Fruit fly (Drosophila melanogaster) whole organism, embryonic: ENCODE measurements around the gene CG12075.

Experiments used
- Atf-2 ChIP-seq: fragments of 200-800 bp; sonication (Bioruptor generic); optimal IDR thresholded peaks from 2 replicates; lab custom pipeline; 2016; ENCODE audit warnings: missing biosample characterization, missing genetic modification characterization
- CG10366 ChIP-seq: fragments of 200-800 bp; sonication (Bioruptor generic); IDR thresholded peaks from 2 replicates; pipeline ENCODE4 v1.3.6; 2022; ENCODE audit warnings: missing biosample characterization, missing genetic modification characterization
- CG10654 ChIP-seq: fragments of 200-800 bp; sonication (Bioruptor generic); optimal IDR thresholded peaks from 2 replicates; lab custom pipeline; 2016; ENCODE audit warnings: missing biosample characterization, missing genetic modification characterization
- CG11723 ChIP-seq: fragments of 200-800 bp; sonication (Bioruptor generic); optimal IDR thresholded peaks from 2 replicates; lab custom pipeline; 2017; ENCODE audit warnings: missing biosample characterization, mild to moderate bottlenecking, missing genetic modification characterization
- CG12104 ChIP-seq: fragments of 200-800 bp; sonication (Bioruptor generic); optimal IDR thresholded peaks from 3 replicates; lab custom pipeline; 2016; ENCODE audit warnings: missing biosample characterization, missing genetic modification characterization
- CG12236 ChIP-seq: fragments of 200-800 bp; sonication (Bioruptor generic); optimal IDR thresholded peaks from 2 replicates; lab custom pipeline; 2016; ENCODE audit warnings: missing biosample characterization, missing genetic modification characterization
- CG12769 ChIP-seq: fragments of 200-800 bp; sonication (Bioruptor generic); optimal IDR thresholded peaks from 2 replicates; lab custom pipeline; 2019; ENCODE audit warnings: missing biosample characterization, mild to moderate bottlenecking, missing genetic modification characterization, moderate library complexity
- CG14667 ChIP-seq: fragments of 200-800 bp; sonication (Bioruptor generic); IDR thresholded peaks from 2 replicates; pipeline ENCODE4 v1.3.6; 2022; ENCODE audit warnings: missing biosample characterization, missing genetic modification characterization
- CG15011 ChIP-seq: fragments of 200-800 bp; sonication (Bioruptor generic); optimal IDR thresholded peaks from 3 replicates; lab custom pipeline; 2018; ENCODE audit warnings: missing biosample characterization, mild to moderate bottlenecking, missing genetic modification characterization
- CG17568 ChIP-seq: fragments of 200-800 bp; sonication (Bioruptor generic); optimal IDR thresholded peaks from 2 replicates; lab custom pipeline; 2018; ENCODE audit warnings: missing biosample characterization, mild to moderate bottlenecking, missing genetic modification characterization, moderate library complexity
- CG17612 ChIP-seq: fragments of 200-800 bp; sonication (Bioruptor generic); IDR thresholded peaks from 2 replicates; pipeline ENCODE4 v1.3.6; 2022; ENCODE audit warnings: missing biosample characterization, missing genetic modification characterization
- CG2120 ChIP-seq: fragments of 200-800 bp; sonication (Bioruptor generic); optimal IDR thresholded peaks from 3 replicates; lab custom pipeline; 2016; ENCODE audit warnings: missing biosample characterization, missing genetic modification characterization
- CG2199 ChIP-seq: fragments of 200-800 bp; sonication (Bioruptor generic); IDR thresholded peaks from 3 replicates; pipeline ENCODE4 v1.3.6; 2022; ENCODE audit warnings: missing biosample characterization, missing genetic modification characterization
- CG30403 ChIP-seq: fragments of 200-800 bp; sonication (Bioruptor generic); optimal IDR thresholded peaks from 3 replicates; lab custom pipeline; 2016; ENCODE audit warnings: missing biosample characterization, missing genetic modification characterization
- CG3847 ChIP-seq: fragments of 200-800 bp; sonication (Bioruptor generic); IDR thresholded peaks from 2 replicates; pipeline ENCODE4 v1.3.6; 2022; ENCODE audit warnings: missing biosample characterization, missing genetic modification characterization
- CG3995 ChIP-seq: fragments of 200-800 bp; sonication (Bioruptor generic); optimal IDR thresholded peaks from 3 replicates; lab custom pipeline; 2016; ENCODE audit warnings: missing biosample characterization, missing genetic modification characterization
- CG7357 ChIP-seq: fragments of 200-800 bp; sonication (Bioruptor generic); IDR thresholded peaks from 3 replicates; pipeline ENCODE4 v1.3.6; 2022; ENCODE audit warnings: missing biosample characterization, missing genetic modification characterization
- CG7839 ChIP-seq: fragments of 200-800 bp; sonication (Bioruptor generic); optimal IDR thresholded peaks from 3 replicates; lab custom pipeline; 2018; ENCODE audit warnings: missing biosample characterization, mild to moderate bottlenecking, missing genetic modification characterization, moderate library complexity
- CG9215 ChIP-seq: fragments of 200-800 bp; sonication (Bioruptor generic); IDR thresholded peaks from 2 replicates; pipeline ENCODE4 v1.3.6; 2022; ENCODE audit warnings: missing biosample characterization, missing genetic modification characterization
- CTCF ChIP-seq: fragments of 200-800 bp; sonication (Bioruptor generic); optimal IDR thresholded peaks from 2 replicates; lab custom pipeline; 2017; ENCODE audit warnings: missing biosample characterization, mild to moderate bottlenecking, missing genetic modification characterization, moderate library complexity
- D19B ChIP-seq: fragments of 200-800 bp; sonication (Bioruptor generic); optimal IDR thresholded peaks from 2 replicates; lab custom pipeline; 2017; ENCODE audit warnings: missing biosample characterization, mild to moderate bottlenecking, missing genetic modification characterization
- Dbx ChIP-seq: fragments of 200-800 bp; sonication (Bioruptor generic); IDR thresholded peaks from 3 replicates; pipeline ENCODE4 v1.3.6; 2022; ENCODE audit warnings: missing biosample characterization, missing genetic modification characterization
- Dip2 ChIP-seq: fragments of 200-800 bp; sonication (Bioruptor generic); IDR thresholded peaks from 2 replicates; pipeline ENCODE4 v1.3.6; 2022; ENCODE audit warnings: missing biosample characterization, missing genetic modification characterization
- Dp ChIP-seq: fragments of 200-800 bp; sonication (Bioruptor generic); optimal IDR thresholded peaks from 2 replicates; lab custom pipeline; 2018; ENCODE audit warnings: missing biosample characterization, mild to moderate bottlenecking, missing genetic modification characterization, moderate library complexity
- Ets65A ChIP-seq: fragments of 200-800 bp; sonication (Bioruptor generic); peaks from one replicate; lab custom pipeline; 2016; ENCODE audit warnings: missing biosample characterization, missing genetic modification characterization
- HLH54F ChIP-seq: fragments of 200-800 bp; sonication (Bioruptor generic); optimal IDR thresholded peaks from 3 replicates; lab custom pipeline; 2016; ENCODE audit warnings: missing biosample characterization, missing genetic modification characterization
- Hmr ChIP-seq: fragments of 200-800 bp; sonication (Bioruptor generic); optimal IDR thresholded peaks from 3 replicates; lab custom pipeline; 2017; ENCODE audit warnings: mild to moderate bottlenecking, missing biosample characterization, missing genetic modification reagents, missing genetic modification characterization
- Hr39 ChIP-seq: fragments of >200 bp; optimal IDR thresholded peaks from 2 replicates; lab custom pipeline; 2017
- Lhr ChIP-seq: fragments of 200-800 bp; sonication (Bioruptor generic); optimal IDR thresholded peaks from 3 replicates; lab custom pipeline; 2017; ENCODE audit warnings: mild to moderate bottlenecking, missing biosample characterization, missing genetic modification reagents, missing genetic modification characterization
- Ptx1 ChIP-seq: fragments of 200-800 bp; sonication (Bioruptor generic); IDR thresholded peaks from 2 replicates; pipeline ENCODE4 v1.3.6; 2022; ENCODE audit warnings: missing biosample characterization, missing genetic modification characterization
- Rfx ChIP-seq: fragments of 200-800 bp; sonication (Bioruptor generic); IDR thresholded peaks from 2 replicates; pipeline ENCODE4 v1.3.6; 2022; ENCODE audit warnings: missing biosample characterization, missing genetic modification characterization
- Sin3A ChIP-seq: fragments of >200 bp; optimal IDR thresholded peaks from 2 replicates; lab custom pipeline; 2018
- amos ChIP-seq: fragments of 200-800 bp; sonication (Bioruptor generic); IDR thresholded peaks from 2 replicates; pipeline ENCODE4 v1.3.6; 2022; ENCODE audit warnings: missing biosample characterization, missing genetic modification characterization; ENCODE audit not compliant: partially characterized antibody
- ash1 ChIP-seq: fragments of 200-800 bp; sonication (Bioruptor generic); optimal IDR thresholded peaks from 2 replicates; lab custom pipeline; 2018; ENCODE audit warnings: missing biosample characterization, mild to moderate bottlenecking, missing genetic modification characterization
- dmrt99B ChIP-seq: fragments of 200-800 bp; sonication (Bioruptor generic); optimal IDR thresholded peaks from 2 replicates; lab custom pipeline; 2018; ENCODE audit warnings: missing biosample characterization, mild to moderate bottlenecking, missing genetic modification characterization, moderate library complexity
- fu2 ChIP-seq: fragments of 200-800 bp; sonication (Bioruptor generic); optimal IDR thresholded peaks from 2 replicates; lab custom pipeline; 2016; ENCODE audit warnings: missing biosample characterization, missing genetic modification characterization
- gsb-n ChIP-seq: fragments of 200-800 bp; sonication (Bioruptor generic); optimal IDR thresholded peaks from 3 replicates; lab custom pipeline; 2018; ENCODE audit warnings: missing biosample characterization, mild to moderate bottlenecking, missing genetic modification characterization
- hth ChIP-seq: fragments of >200 bp; optimal IDR thresholded peaks from 2 replicates; lab custom pipeline; 2017; ENCODE audit warnings: inconsistent platforms
- kah ChIP-seq: fragments of 200-800 bp; sonication (Bioruptor generic); optimal IDR thresholded peaks from 2 replicates; lab custom pipeline; 2018; ENCODE audit warnings: missing biosample characterization, mild to moderate bottlenecking, missing genetic modification characterization
- lola ChIP-seq, 3 experiments: fragments of >200 bp in 2 of 3; fragments of 200-800 bp in 1 of 3; sonication (Bioruptor generic) in 1 of 3; optimal IDR thresholded peaks; 2 replicates each; lab custom pipeline; 2017 to 2019; ENCODE audit warnings: missing biosample characterization in 3 of 3, missing genetic modification characterization in 3 of 3, mild to moderate bottlenecking in 1 of 3, moderate library complexity in 1 of 3
- nmo ChIP-seq: fragments of 200-800 bp; sonication (Bioruptor generic); optimal IDR thresholded peaks from 2 replicates; lab custom pipeline; 2018; ENCODE audit warnings: missing biosample characterization, mild to moderate bottlenecking, missing genetic modification characterization, moderate library complexity
- org-1 ChIP-seq: fragments of 200-800 bp; sonication (Bioruptor generic); optimal IDR thresholded peaks from 2 replicates; lab custom pipeline; 2017; ENCODE audit warnings: missing biosample characterization, missing genetic modification characterization
- otp ChIP-seq: fragments of 200-800 bp; sonication (Bioruptor generic); IDR thresholded peaks from 3 replicates; pipeline ENCODE4, ENCODE4 v1.3.6; 2022; ENCODE audit warnings: missing biosample characterization, missing genetic modification characterization
- pan ChIP-seq, 4 experiments: fragments of >200 bp in 3 of 4; fragments of 200-800 bp in 1 of 4; sonication (Bioruptor generic) in 1 of 4; optimal IDR thresholded peaks in 3 of 4; IDR thresholded peaks in 1 of 4; 2 replicates each; pipeline versions ENCODE4 v1.3.6 to Lab custom; 2017 to 2022; ENCODE audit warnings: missing biosample characterization in 2 of 4, missing genetic modification characterization in 2 of 4, mixed read lengths in 1 of 4
- peb ChIP-seq: fragments of 200-800 bp; sonication (Bioruptor generic); IDR thresholded peaks from 2 replicates; pipeline ENCODE4 v1.3.6; 2022; ENCODE audit warnings: missing biosample characterization, missing genetic modification characterization
- row ChIP-seq: fragments of 200-800 bp; sonication (Bioruptor generic); IDR thresholded peaks from 3 replicates; pipeline ENCODE4 v1.3.6; 2022; ENCODE audit warnings: missing biosample characterization, missing genetic modification characterization
- salm ChIP-seq: fragments of 200-800 bp; sonication (Bioruptor generic); optimal IDR thresholded peaks from 2 replicates; lab custom pipeline; 2018; ENCODE audit warnings: missing biosample characterization, mild to moderate bottlenecking, missing genetic modification characterization
- sens ChIP-seq: fragments of 200-800 bp; sonication (Bioruptor generic); peaks from one replicate; lab custom pipeline; 2016; ENCODE audit warnings: missing biosample characterization, missing genetic modification characterization
- slbo ChIP-seq: fragments of 200-800 bp; sonication (Bioruptor generic); IDR thresholded peaks from 2 replicates; pipeline ENCODE4 v1.3.6; 2022; ENCODE audit warnings: missing biosample characterization, missing genetic modification characterization
- sob ChIP-seq: fragments of 200-800 bp; sonication (Bioruptor generic); IDR thresholded peaks from 2 replicates; pipeline ENCODE4 v1.3.6; 2022; ENCODE audit warnings: missing biosample characterization, missing genetic modification characterization
- zfh2 ChIP-seq: fragments of 200-800 bp; sonication (Bioruptor generic); optimal IDR thresholded peaks from 2 replicates; lab custom pipeline; 2016; ENCODE audit warnings: missing biosample characterization, missing genetic modification characterization

The CG12075 gene

DNA sequence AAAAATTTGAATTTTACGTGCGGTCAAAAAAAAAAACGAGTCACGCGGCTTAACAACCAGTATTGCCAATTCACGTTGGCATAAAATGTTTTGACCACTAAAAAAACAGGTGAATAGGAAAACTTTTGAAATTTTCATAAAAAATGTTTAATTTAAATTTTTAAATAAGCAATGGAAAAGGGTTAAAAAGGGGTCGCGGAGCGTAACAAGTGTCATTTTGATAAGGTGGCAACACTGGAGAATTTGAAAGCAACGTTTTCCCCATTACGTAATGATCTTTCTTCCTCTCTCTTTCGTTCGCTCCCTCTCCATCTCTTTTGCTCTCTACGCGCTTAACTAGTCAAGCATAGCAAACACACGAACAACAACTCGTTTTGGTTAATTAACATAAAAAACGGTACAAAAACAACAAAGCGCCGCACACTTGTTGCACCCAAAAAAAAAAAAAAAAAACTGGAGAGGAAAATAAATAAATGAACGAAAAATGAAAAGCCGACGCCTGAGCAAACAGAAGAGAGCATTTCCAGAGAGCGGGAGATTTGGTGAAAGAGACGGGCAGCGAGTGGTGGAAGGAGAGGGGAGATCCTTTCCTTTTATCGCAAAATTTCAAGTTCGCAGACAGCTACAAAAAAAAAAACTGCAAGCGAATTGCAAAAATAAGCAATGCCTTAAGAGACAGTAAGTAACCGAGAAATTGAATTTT is 56.3 kb downstream of the CG12075 start (continued):
- TF ChIP-seq CG12236 (GFP tag; lab: Kevin White, UChicago): peak; percentile 39
- peak; percentile 57 for TF ChIP-seq CG14667
- TF ChIP-seq gsb-n (tag; lab: Kevin White, UChicago): peak; percentile 89
- TF ChIP-seq Ets65A (GFP tag; lab: Kevin White, UChicago): peak; percentile 13
- TF ChIP-seq kah: peak; percentile 78
- TF ChIP-seq lola (GFP tag; optimal IDR thresholded peaks at IDR 0.05; lab: Kevin White, UChicago): peak in 1 of 3 experiments; percentile 77
- TF ChIP-seq CG2199 (GFP tag; lab: Robert Waterston, UW): 0 out of 3 replicates have a peak, but pooled peaks have one; percentile 66
- TF ChIP-seq Dip2 (GFP tag; lab: Robert Waterston, UW): no peak
- peak; percentile 43 for TF ChIP-seq D19B (GFP tag; lab: Kevin White, UChicago)
- peak; percentile 84 for TF ChIP-seq CG7839
- peak; percentile 24 for TF ChIP-seq CG12769 (tag; lab: Kevin White, UChicago)
- TF ChIP-seq CG3995 (GFP tag; lab: Kevin White, UChicago): peak; percentile 28
- TF ChIP-seq Sin3A (lab: Kevin White, UChicago): no peak
- TF ChIP-seq CG17568 (GFP tag; lab: Kevin White, UChicago): peak; percentile 61
- TF ChIP-seq pan (optimal IDR thresholded peaks at IDR 0.05; lab: Kevin White, UChicago): no peak
- TF ChIP-seq pan (GFP tag; optimal IDR thresholded peaks at IDR 0.05 in 1 of 2, IDR thresholded peaks at IDR 0.05 in 1 of 2): peak in 1 of 2 experiments; percentile 82
- TF ChIP-seq CG12104 (GFP tag; lab: Kevin White, UChicago): no peak
- no peak; the same call in 2 of the 3 replicates for TF ChIP-seq CG7357
- no peak for TF ChIP-seq CG17612
- TF ChIP-seq nmo: peak; percentile 84
- TF ChIP-seq Dp (GFP tag; lab: Kevin White, UChicago): peak; percentile 3
- peak; percentile 73 for TF ChIP-seq row
- TF ChIP-seq CG10654 (GFP tag; lab: Kevin White, UChicago): peak; percentile 58
- TF ChIP-seq dmrt99B (tag; lab: Kevin White, UChicago): peak; percentile 90
- 0 out of 2 replicates have a peak, but pooled peaks have one; percentile 16 for TF ChIP-seq CG9215 (GFP tag; lab: Robert Waterston, UW)
- TF ChIP-seq sob: peak; percentile 67
- no peak for TF ChIP-seq CG3847 (GFP tag; lab: Robert Waterston, UW)
- TF ChIP-seq amos (GFP tag; lab: Robert Waterston, UW): no peak
- TF ChIP-seq sens (GFP tag; lab: Kevin White, UChicago): peak; percentile 96
- no peak for TF ChIP-seq fu2
- peak; percentile 61 for TF ChIP-seq slbo (GFP tag; lab: Robert Waterston, UW)
- TF ChIP-seq CG30403 (GFP tag; lab: Kevin White, UChicago): peak; percentile 69
- peak; percentile 56 for TF ChIP-seq CG11723
- peak; percentile 68 for TF ChIP-seq Rfx (GFP tag; lab: Robert Waterston, UW)
- TF ChIP-seq CTCF (GFP tag; lab: Kevin White, UChicago): peak; percentile 24
- TF ChIP-seq otp: peak; percentile 74; the same call in 1 of the 3 replicates
- no peak for TF ChIP-seq hth (lab: Kevin White, UChicago)
- peak; percentile 49 for TF ChIP-seq org-1
- peak; percentile 57 for TF ChIP-seq CG15011 (GFP tag; lab: Kevin White, UChicago)
- TF ChIP-seq peb: peak; percentile 64
- peak; percentile 38 for TF ChIP-seq Atf-2
- TF ChIP-seq Lhr (GFP tag; lab: Kevin White, UChicago): peak; percentile 65
- no peak for TF ChIP-seq ash1 (GFP tag; lab: Kevin White, UChicago)
- peak; percentile 45 for TF ChIP-seq Hmr (GFP tag; lab: Kevin White, UChicago)
- TF ChIP-seq HLH54F (GFP tag; lab: Kevin White, UChicago): peak; percentile 47
- TF ChIP-seq Ptx1: peak; percentile 83
- peak; percentile 77 for TF ChIP-seq salm (tag; lab: Kevin White, UChicago)
- TF ChIP-seq CG2120 (GFP tag; lab: Kevin White, UChicago): peak; percentile 67
- TF ChIP-seq Hr39 (lab: Kevin White, UChicago): no peak
- TF ChIP-seq Dbx (GFP tag; lab: Robert Waterston, UW): peak; percentile 57; the same call in 1 of the 3 replicates
- TF ChIP-seq zfh2 (GFP tag; lab: Kevin White, UChicago): peak; percentile 41
- TF ChIP-seq CG10366: peak; percentile 73
